Worm (Caenorhabditis elegans): Measurements from ENCODE around the gene srx-111.

srx-111 gene

ce11 chrII:3808104-3808503, 50.5 kb downstream of the srx-111 start, which contains the start of gene F54D10.5:
F54D10.5 (minus strand) TSS chrII:3808177.
- TF ChIP-seq F37D6.2 (tag; optimal IDR thresholded peaks at IDR 0.05): no peak
- peak; percentile 91 for TF ChIP-seq mes-2 (tag; optimal IDR thresholded peaks at IDR 0.05; ENCODE audit: poor library complexity, severe bottlenecking)
- peak; percentile 95 for TF ChIP-seq dpl-1 (GFP tag; optimal IDR thresholded peaks at IDR 0.05)
- no peak for TF ChIP-seq lin-29 (GFP tag; IDR thresholded peaks at IDR 0.05)
- TF ChIP-seq vab-7 (GFP tag; IDR thresholded peaks at IDR 0.05): no peak
- TF ChIP-seq lir-3 (tag; optimal IDR thresholded peaks at IDR 0.05): no peak
- TF ChIP-seq fos-1 (tag; optimal IDR thresholded peaks at IDR 0.05): peak; percentile 7
- TF ChIP-seq nhr-77 (tag; optimal IDR thresholded peaks at IDR 0.05): peak; percentile 12
- TF ChIP-seq nhr-28 (tag; optimal IDR thresholded peaks at IDR 0.05): peak; percentile 28
- TF ChIP-seq duxl-1 (tag; optimal IDR thresholded peaks at IDR 0.05; ENCODE audit: poor library complexity): peak; percentile 84
- peak; percentile 35; the same call in 1 of the 2 replicates for TF ChIP-seq pha-4 (GFP tag; IDR thresholded peaks at IDR 0.05)
- no peak for TF ChIP-seq pha-4 (tag; optimal IDR thresholded peaks at IDR 0.05)
- peak in 1 of 2 experiments; percentile 18 for TF ChIP-seq hif-1 (tag; optimal IDR thresholded peaks at IDR 0.05)
- no peak for TF ChIP-seq T20F7.1 (GFP tag; optimal IDR thresholded peaks at IDR 0.05)
- peak; percentile 63 for TF ChIP-seq rbr-2 (tag; optimal IDR thresholded peaks at IDR 0.05)
- peak; percentile 48 for TF ChIP-seq unc-130 (GFP tag; optimal IDR thresholded peaks at IDR 0.05)
- peak; percentile 95 for TF ChIP-seq R02D3.7 (tag; optimal IDR thresholded peaks at IDR 0.05)
- peak; percentile 31 for TF ChIP-seq lin-13 (GFP tag; optimal IDR thresholded peaks at IDR 0.05)
- TF ChIP-seq spr-1 (tag; optimal IDR thresholded peaks at IDR 0.05): peak; percentile 45
- TF ChIP-seq nhr-6 (tag; optimal IDR thresholded peaks at IDR 0.05): peak; percentile 46
- peak; percentile 35 for TF ChIP-seq hlh-11 (tag; optimal IDR thresholded peaks at IDR 0.05)
- peak in 1 of 2 experiments; percentile 12 for TF ChIP-seq mdl-1 (tag; optimal IDR thresholded peaks at IDR 0.05)
- TF ChIP-seq aha-1 (tag): peak; percentile 93
- TF ChIP-seq T26A8.4 (GFP tag; IDR thresholded peaks at IDR 0.05): peak; percentile 63
- no peak for TF ChIP-seq mxl-2 (GFP tag; conservative IDR thresholded peaks at IDR 0.05)
- peak; percentile 51; the same call in 1 of the 2 replicates for TF ChIP-seq hmg-1.1 (GFP tag; IDR thresholded peaks at IDR 0.05)
- no peak for TF ChIP-seq tag-97 (GFP tag; IDR thresholded peaks at IDR 0.05)

ce11 chrII:3808643-3809042, 51.0 kb downstream of the srx-111 start:
- TF ChIP-seq nhr-76 (tag; optimal IDR thresholded peaks at IDR 0.05) (no peak), madf-9 (GFP tag; conservative IDR thresholded peaks at IDR 0.05) (no peak), madf-5 (GFP tag; IDR thresholded peaks at IDR 0.05) (no peak), F49E8.2 (tag; optimal IDR thresholded peaks at IDR 0.05; ENCODE audit: borderline replicate concordance) (peak; percentile 56), lin-38 (GFP tag; IDR thresholded peaks at IDR 0.05) (0 out of 2 replicates have a peak, but pooled peaks have one; percentile 12), F44E2.7 (GFP tag; IDR thresholded peaks at IDR 0.05) (no peak), jun-1 (tag; optimal IDR thresholded peaks at IDR 0.05) (no peak), nhr-6 (tag; optimal IDR thresholded peaks at IDR 0.05) (no peak), set-16 (GFP tag; IDR thresholded peaks at IDR 0.05) (no peak), nhr-25 (tag; optimal IDR thresholded peaks at IDR 0.05; ENCODE audit: borderline replicate concordance, insufficient read depth) (no peak), F37D6.2 (tag; optimal IDR thresholded peaks at IDR 0.05) (no peak), fkh-10 (GFP tag; optimal IDR thresholded peaks at IDR 0.05) (no peak)
